Worm (Caenorhabditis elegans): ENCODE data around the gene frpr-1.

DNA sequence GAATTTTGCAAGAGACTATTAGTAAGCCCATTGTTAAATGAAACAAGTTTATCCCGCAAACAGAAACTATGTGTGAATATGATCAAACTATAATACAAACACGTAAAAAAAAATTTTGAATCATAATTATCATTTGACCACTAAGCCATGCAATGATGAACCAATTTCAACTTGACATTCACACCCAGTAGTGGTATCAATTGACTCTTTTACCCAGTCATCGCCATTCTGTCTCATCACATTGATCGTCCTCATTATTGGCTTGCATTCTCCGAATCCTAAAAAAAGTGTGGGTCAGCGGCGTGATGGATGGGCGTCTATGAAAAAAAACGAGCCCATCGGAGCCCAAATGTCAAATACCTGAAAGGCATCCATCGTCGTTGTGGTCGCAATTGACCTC, 9.2 kb downstream of the frpr-1 start:
- TF ChIP-seq ama-1 (optimal IDR thresholded peaks at IDR 0.05), result no peak
- no peak for TF ChIP-seq ama-1 (GFP tag; optimal IDR thresholded peaks at IDR 0.05)
- TF ChIP-seq nfya-1 (tag; optimal IDR thresholded peaks at IDR 0.05; ENCODE audit: borderline replicate concordance, insufficient read depth), result no peak
- no peak for TF ChIP-seq pha-4 (tag; optimal IDR thresholded peaks at IDR 0.05)
- no peak for TF ChIP-seq dpl-1 (GFP tag; optimal IDR thresholded peaks at IDR 0.05)
- no peak for TF ChIP-seq rpc-1 (optimal IDR thresholded peaks at IDR 0.05)
- no peak for TF ChIP-seq rpc-1 (tag; optimal IDR thresholded peaks at IDR 0.05)
- TF ChIP-seq ztf-18 (tag; optimal IDR thresholded peaks at IDR 0.05), result no peak
- TF ChIP-seq atf-7 (tag; optimal IDR thresholded peaks at IDR 0.05), result no peak
- no peak for TF ChIP-seq snpc-4 (GFP tag; optimal IDR thresholded peaks at IDR 0.05)
- no peak for TF ChIP-seq snpc-4 (tag; optimal IDR thresholded peaks at IDR 0.05)
- TF ChIP-seq sdz-38 (tag; optimal IDR thresholded peaks at IDR 0.05), result no peak
- no peak for TF ChIP-seq efl-1 (GFP tag; optimal IDR thresholded peaks at IDR 0.05)
- no peak for TF ChIP-seq aptf-3 (GFP tag; IDR thresholded peaks at IDR 0.05)
- no peak for TF ChIP-seq egrh-3 (GFP tag; IDR thresholded peaks at IDR 0.05)
